Worm (Caenorhabditis elegans) whole organism, young adult: ENCODE data around the gene hum-5.

Experiments
- cebp-2 ChIP-seq: fragments of 200-800 bp; sonication (Bioruptor generic); IDR thresholded peaks from 2 replicates; pipeline ENCODE4 v1.3.6; 2022; ENCODE audit warnings: missing genetic modification characterization, missing compliant biosample characterization
- hlh-26 ChIP-seq: fragments of 200-800 bp; sonication (Bioruptor generic); conservative IDR thresholded peaks from 2 replicates; pipeline ENCODE4 v1.3.6; 2022; ENCODE audit warnings: missing genetic modification reagents, missing genetic modification characterization, missing compliant biosample characterization

DNA sequence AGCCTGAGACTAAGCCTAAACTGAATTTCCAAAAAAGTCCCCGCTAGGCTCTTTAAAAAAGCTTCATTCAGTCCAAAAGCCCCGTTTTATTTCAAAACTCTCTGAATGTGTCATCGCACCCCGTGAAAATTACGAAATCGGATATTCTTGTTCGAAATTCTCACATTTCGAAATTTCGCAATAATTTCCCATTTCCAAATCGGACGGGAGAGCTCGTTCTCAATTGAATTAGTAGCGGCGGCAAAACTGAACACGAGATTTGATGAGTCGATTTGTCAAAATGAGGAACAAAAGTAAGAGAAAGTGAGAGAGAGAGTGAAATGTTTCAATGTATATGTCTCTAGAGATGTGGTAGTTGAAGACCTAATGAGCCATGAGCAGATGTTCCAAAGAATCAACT, 1.7 kb downstream of the hum-5 start:
- TF ChIP-seq cebp-2 (GFP tag; lab: Robert Waterston, UW) = no peak
- TF ChIP-seq hlh-26 (GFP tag; lab: Robert Waterston, UW) = no peak
